Worm (Caenorhabditis elegans): ENCODE results near the gene gly-7.

- TF ChIP-seq nhr-237 (tag; optimal IDR thresholded peaks at IDR 0.05) (no peak), C34B4.2 (tag; optimal IDR thresholded peaks at IDR 0.05) (no peak)
These were observed 16.2 kb downstream of the gly-7 start, which contains the start of the genes hsp-16.2 and hsp-16.41 for ce11 chrV:1804645-1805559.

Measured in whole organism, L1 larva.